Fruit fly (Drosophila melanogaster): ENCODE results near the gene CG9547.
A peak's percentile ranks its signal among the peaks of the same experiment; 100 is the strongest.

CG9547 gene

DNA sequence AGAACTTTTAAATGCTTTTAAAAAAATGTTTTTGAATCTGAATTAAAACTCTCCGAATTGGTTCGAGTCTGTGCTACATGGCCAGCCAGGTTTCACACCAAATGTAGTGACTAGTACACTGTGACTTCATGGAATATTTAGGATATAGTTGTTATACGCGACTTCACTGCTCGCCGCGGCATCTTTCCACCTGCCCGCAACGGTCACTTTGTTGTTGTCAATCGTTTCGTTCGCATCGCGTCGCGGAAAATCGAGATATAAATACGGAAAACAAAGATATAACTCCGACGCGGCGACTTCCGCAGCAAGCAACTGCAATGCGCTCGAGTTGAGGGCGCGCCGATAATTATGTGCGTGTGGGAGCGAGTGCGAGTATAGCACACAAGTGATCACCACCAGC lies 4.1 kb upstream of the CG9547 start, which contains the start of gene CG31637 (continued):
- TF ChIP-seq CG7928 (GFP tag; optimal IDR thresholded peaks at IDR 0.05) (peak; percentile 20), CG42726 (GFP tag; IDR thresholded peaks at IDR 0.05; ENCODE audit: partially characterized antibody) (0 out of 2 replicates have a peak, but pooled peaks have one; percentile 2), Dfd (GFP tag; optimal IDR thresholded peaks at IDR 0.05) (no peak), CG8924 (tag; optimal IDR thresholded peaks at IDR 0.05) (peak; percentile 43), corto (GFP tag; optimal IDR thresholded peaks at IDR 0.05) (no peak), lab (GFP tag; optimal IDR thresholded peaks at IDR 0.05) (peak; percentile 49), vnd (GFP tag; IDR thresholded peaks at IDR 0.05; ENCODE audit: partially characterized antibody) (no peak), Doc3 (GFP tag; IDR thresholded peaks at IDR 0.05; ENCODE audit: partially characterized antibody) (no peak), CG18262 (tag; optimal IDR thresholded peaks at IDR 0.05) (peak; percentile 0), al (GFP tag; IDR thresholded peaks at IDR 0.05) (no peak), CG6654 (GFP tag; optimal IDR thresholded peaks at IDR 0.05) (no peak), NC2α (GFP tag; optimal IDR thresholded peaks at IDR 0.05) (no peak), ap (GFP tag; IDR thresholded peaks at IDR 0.05) (no peak), HLH54F (GFP tag; optimal IDR thresholded peaks at IDR 0.05) (no peak), CG16813 (GFP tag; IDR thresholded peaks at IDR 0.05; ENCODE audit: partially characterized antibody) (0 out of 3 replicates have a peak, but pooled peaks have one; percentile 25), CG7963 (GFP tag; IDR thresholded peaks at IDR 0.05; ENCODE audit: partially characterized antibody) (no peak), CG15011 (GFP tag; optimal IDR thresholded peaks at IDR 0.05) (no peak), nom (GFP tag; optimal IDR thresholded peaks at IDR 0.05) (peak; percentile 54), CG11723 (GFP tag; optimal IDR thresholded peaks at IDR 0.05) (no peak), Ada2b (GFP tag; IDR thresholded peaks at IDR 0.05) (no peak), HmgZ (tag; optimal IDR thresholded peaks at IDR 0.05) (peak; percentile 64), CG14014 (GFP tag; IDR thresholded peaks at IDR 0.05) (no peak), CG2199 (GFP tag; IDR thresholded peaks at IDR 0.05) (0 out of 3 replicates have a peak, but pooled peaks have one; percentile 11), CG12299 (tag; optimal IDR thresholded peaks at IDR 0.05) (peak; percentile 27), zen (tag; optimal IDR thresholded peaks at IDR 0.05) (no peak), usp (GFP tag; optimal IDR thresholded peaks at IDR 0.05) (no peak), bsh (GFP tag; optimal IDR thresholded peaks at IDR 0.05) (peak; percentile 14 to 21), Eip74EF (GFP tag; optimal IDR thresholded peaks at IDR 0.05) (peak in 1 of 2 experiments; percentile 66), dmrt11E (tag; optimal IDR thresholded peaks at IDR 0.05) (no peak), CG2712 (tag; optimal IDR thresholded peaks at IDR 0.05) (peak; percentile 37), eve (GFP tag; optimal IDR thresholded peaks at IDR 0.05) (no peak), stwl (tag; optimal IDR thresholded peaks at IDR 0.05) (peak; percentile 57), CG9932 (GFP tag; IDR thresholded peaks at IDR 0.05) (0 out of 2 replicates have a peak, but pooled peaks have one; percentile 9), dm (GFP tag; optimal IDR thresholded peaks at IDR 0.05) (no peak), ttk (GFP tag; IDR thresholded peaks at IDR 0.05) (no peak; the same call in 1 of the 2 replicates), CG7556 (GFP tag; optimal IDR thresholded peaks at IDR 0.05) (no peak), Ptx1 (GFP tag; IDR thresholded peaks at IDR 0.05) (no peak), gsb-n (tag; optimal IDR thresholded peaks at IDR 0.05) (no peak), Mad (GFP tag; optimal IDR thresholded peaks at IDR 0.05) (peak; percentile 19), exex (tag; optimal IDR thresholded peaks at IDR 0.05) (peak; percentile 17), slou (GFP tag; optimal IDR thresholded peaks at IDR 0.05) (peak; percentile 14), CG7372 (GFP tag; IDR thresholded peaks at IDR 0.05) (no peak), CG32767 (GFP tag; IDR thresholded peaks at IDR 0.05) (no peak), pfk (GFP tag; optimal IDR thresholded peaks at IDR 0.05) (no peak), CG7786 (GFP tag; optimal IDR thresholded peaks at IDR 0.05) (peak; percentile 9), ci (GFP tag; IDR thresholded peaks at IDR 0.05) (peak; percentile 65; the same call in 1 of the 3 replicates), Ets65A (GFP tag) (peak; percentile 82), pb (GFP tag; optimal IDR thresholded peaks at IDR 0.05) (no peak), lbe (GFP tag; optimal IDR thresholded peaks at IDR 0.05) (no peak), Mes4 (GFP tag; optimal IDR thresholded peaks at IDR 0.05) (no peak)

Measured in whole organism, embryonic.